Fruit fly (Drosophila melanogaster) whole organism, larva: Measurements from ENCODE around the gene ovo.

Experiments
- noc ChIP-seq: fragments of 200-800 bp; sonication (Bioruptor generic); optimal IDR thresholded peaks from 3 replicates; lab custom pipeline; 2019; ENCODE audit warnings: missing biosample characterization, mild to moderate bottlenecking, missing genetic modification characterization, moderate library complexity

Gene ovo

dm6 chrX:5047886-5048533, at the start of gene ovo:
Gene ovo, plus strand, starts transcription at chrX:5048273.
- no peak for TF ChIP-seq noc (tag; lab: Kevin White, UChicago)

- no peak for TF ChIP-seq noc (tag; lab: Kevin White, UChicago)
Measured at dm6 chrX:4999024-4999423, 49.0 kb upstream of the ovo start.

DNA sequence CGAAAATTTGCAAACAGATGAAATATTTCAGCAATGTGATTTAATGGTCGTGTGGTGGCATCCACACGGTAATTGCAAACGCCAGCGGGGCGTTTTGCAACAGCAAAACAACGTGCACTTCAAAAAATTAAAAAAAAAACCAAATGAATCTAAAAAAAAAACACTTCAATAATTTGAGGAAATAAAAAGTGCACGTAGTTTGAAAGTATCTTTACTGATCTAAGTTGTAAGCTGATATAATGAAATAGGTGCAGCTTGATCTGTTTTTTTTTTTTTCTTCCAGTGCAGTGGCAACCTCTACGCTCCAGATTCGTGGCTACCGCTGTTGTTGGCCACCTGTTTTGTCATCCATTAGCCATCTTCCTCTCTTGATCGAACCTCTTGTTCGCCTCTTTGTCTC, 45.3 kb upstream of the ovo start:
- no peak for TF ChIP-seq noc (tag; lab: Kevin White, UChicago)

- no peak for TF ChIP-seq noc (tag; lab: Kevin White, UChicago)
Measured at dm6 chrX:5010116-5010515, 38.0 kb upstream of the ovo start.

DNA sequence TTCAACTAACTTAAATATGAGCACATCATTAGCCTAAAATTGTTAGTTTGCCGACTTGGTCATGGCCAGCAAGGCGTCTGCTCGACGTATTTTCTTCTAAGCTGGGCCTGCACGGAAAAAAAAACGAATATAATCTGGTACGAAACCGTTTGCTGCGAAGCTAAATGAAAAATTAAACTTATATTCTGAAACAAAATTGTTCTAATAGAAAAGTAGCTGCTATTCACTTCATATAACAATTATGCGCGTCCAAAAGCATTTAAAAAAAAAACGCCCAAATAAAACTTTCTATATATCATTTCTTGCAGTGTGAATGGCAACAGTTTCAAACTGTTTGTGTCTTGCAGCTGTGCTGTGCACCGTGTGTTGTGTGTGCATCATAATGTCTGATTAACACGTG, 35.1 kb upstream of the ovo start:
- TF ChIP-seq noc (tag; lab: Kevin White, UChicago) = no peak

- TF ChIP-seq noc (tag; lab: Kevin White, UChicago) = no peak
Measured at dm6 chrX:5014629-5015028, 33.4 kb upstream of the ovo start.

dm6 chrX:5019040-5019439, 29.0 kb upstream of the ovo start:
- no peak for TF ChIP-seq noc (tag; lab: Kevin White, UChicago)

DNA sequence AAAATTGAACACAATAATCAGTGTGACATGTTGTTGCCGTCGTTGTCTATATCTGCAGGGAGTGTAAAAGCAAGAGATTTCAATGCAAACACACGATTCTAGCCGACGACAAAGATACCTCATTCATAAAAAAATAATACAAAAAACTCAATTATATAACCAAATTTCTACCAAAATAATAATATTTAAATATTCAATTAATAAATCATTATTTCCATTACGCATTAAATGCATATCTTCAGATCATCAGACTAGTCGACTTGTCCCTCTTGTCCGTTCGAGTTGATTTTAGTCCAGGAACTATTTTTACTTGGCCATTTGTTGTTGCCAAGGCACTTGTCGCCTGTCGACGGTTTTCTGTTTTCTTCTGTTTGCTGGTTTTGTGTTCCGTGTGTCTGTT, 28.0 kb upstream of the ovo start:
- no peak for TF ChIP-seq noc (tag; lab: Kevin White, UChicago)

DNA sequence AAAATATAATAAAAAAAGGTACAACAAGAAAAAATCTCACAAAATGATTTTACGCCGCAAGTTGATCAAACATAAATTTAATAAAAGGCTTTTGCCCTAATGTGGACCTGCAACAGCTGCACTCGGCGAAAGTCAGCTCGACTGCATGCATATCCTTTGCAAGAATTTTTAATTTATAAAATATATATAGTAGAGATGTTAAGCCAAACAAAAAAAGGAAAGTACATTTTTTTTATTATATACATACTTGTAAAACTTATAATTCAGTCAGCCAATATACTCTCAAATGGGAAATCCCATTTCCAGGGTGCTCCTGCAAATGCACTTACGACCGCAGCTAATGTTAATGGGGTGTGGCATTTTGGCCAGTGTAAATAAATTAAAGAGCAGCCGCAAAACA, 22.8 kb upstream of the ovo start:
- no peak for TF ChIP-seq noc (tag; lab: Kevin White, UChicago)

- TF ChIP-seq noc (tag; lab: Kevin White, UChicago) = no peak
Measured at dm6 chrX:5026024-5026623, 21.9 kb upstream of the ovo start.

- TF ChIP-seq noc (tag; lab: Kevin White, UChicago) = no peak
Measured at dm6 chrX:5026680-5027079, 21.4 kb upstream of the ovo start.

DNA sequence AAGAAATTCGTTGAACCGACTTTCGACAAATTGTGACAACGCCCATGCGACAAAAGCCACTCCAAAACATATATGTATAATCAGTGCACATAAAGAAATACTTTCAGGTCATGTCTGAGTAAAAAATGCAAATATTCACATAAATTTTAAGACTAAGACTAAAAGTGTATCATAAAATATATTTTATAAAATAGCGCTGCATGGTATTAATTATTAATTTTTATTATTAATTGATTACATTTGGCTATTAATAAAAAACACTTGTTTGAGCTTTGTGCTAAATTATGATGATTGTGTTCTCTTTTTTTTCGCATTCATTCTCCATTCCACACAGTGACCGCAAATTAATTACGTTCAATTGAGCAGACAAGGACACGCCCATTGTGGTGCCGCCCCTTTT, 20.8 kb upstream of the ovo start:
- no peak for TF ChIP-seq noc (tag; lab: Kevin White, UChicago)

dm6 chrX:5030110-5030663, 17.9 kb upstream of the ovo start:
- TF ChIP-seq noc (tag; lab: Kevin White, UChicago) = no peak

DNA sequence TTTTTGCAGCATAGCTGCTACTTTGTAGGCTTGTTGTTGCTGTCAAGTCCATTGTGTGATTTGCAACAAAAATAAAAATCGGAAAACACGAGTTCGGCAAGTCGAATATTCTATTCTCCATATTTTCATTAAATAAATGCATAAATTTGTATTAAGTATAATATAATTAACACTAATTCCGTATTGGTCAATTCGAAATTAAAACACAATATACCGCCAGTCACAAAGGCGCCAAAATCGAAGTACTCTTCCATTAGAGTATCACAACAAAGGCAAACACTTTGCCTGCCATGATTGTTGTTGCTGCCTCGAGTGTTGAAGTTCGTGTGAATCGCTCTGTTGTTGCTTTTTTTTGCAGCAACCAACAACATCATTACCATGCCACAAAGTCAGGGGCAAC, 16.8 kb upstream of the ovo start:
- no peak for TF ChIP-seq noc (tag; lab: Kevin White, UChicago)

DNA sequence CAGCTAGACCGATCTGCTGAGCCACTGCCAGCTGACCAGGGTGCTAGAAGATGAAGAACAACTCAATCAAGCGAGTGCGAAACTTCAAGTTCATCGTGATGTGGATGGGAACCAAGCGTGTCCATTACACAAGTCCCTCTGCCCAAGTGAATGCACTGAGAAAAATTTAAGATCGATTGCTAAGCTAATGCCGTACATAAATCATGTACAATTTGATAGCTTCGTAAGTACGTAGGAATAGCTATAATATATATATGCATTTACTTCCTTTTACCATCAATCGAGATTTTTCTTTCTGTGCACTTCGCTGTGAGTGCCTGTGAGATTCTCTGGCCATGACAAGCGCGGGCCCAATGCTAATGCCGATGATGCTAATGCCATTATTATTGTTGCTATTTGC, 9.7 kb upstream of the ovo start:
- TF ChIP-seq noc (tag; lab: Kevin White, UChicago) = no peak

DNA sequence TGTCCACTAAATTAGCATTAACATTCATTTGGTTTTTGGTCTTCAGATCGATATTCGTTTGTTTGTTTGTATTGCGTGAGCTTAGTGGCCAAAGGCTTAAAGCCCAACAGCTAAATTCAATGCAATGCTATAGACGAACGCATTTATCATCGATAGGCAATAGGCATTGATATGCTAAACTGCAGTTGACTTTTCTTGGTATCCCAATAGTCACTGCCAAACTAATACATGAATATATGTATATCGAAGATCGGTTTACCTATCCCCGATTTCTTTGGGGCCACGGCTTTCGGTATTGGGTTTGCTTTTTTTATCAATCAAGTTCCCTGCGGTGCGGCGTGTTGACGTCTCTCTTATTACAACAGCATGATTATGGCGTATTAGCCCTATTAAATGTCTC, 8.0 kb upstream of the ovo start:
- no peak for TF ChIP-seq noc (tag; lab: Kevin White, UChicago)
